Fruit fly (Drosophila melanogaster): ENCODE measurements around the gene eIF2D.

The eIF2D gene

dm6 chr3R:29112398-29113150 lies 39.0 kb downstream of the eIF2D start, which contains the start of the genes alpha-Man-Ib and Pdhb (continued):
- TF ChIP-seq dmrt11E (tag; optimal IDR thresholded peaks at IDR 0.05) (peak; percentile 78), CG17568 (GFP tag; optimal IDR thresholded peaks at IDR 0.05) (no peak), h (optimal IDR thresholded peaks at IDR 0.05) (no peak), CrebB (tag; optimal IDR thresholded peaks at IDR 0.05) (peak; percentile 45), ewg (GFP tag; optimal IDR thresholded peaks at IDR 0.05) (peak; percentile 69), CkIIα-i1 (GFP tag; IDR thresholded peaks at IDR 0.05) (no peak), Sry-δ (GFP tag; optimal IDR thresholded peaks at IDR 0.05) (peak; percentile 64), pros (GFP tag; optimal IDR thresholded peaks at IDR 0.05) (no peak), vfl (GFP tag; optimal IDR thresholded peaks at IDR 0.05) (peak; percentile 26), gem (tag; optimal IDR thresholded peaks at IDR 0.05) (peak; percentile 89), chn (GFP tag; optimal IDR thresholded peaks at IDR 0.05) (peak; percentile 66), Hand (GFP tag; optimal IDR thresholded peaks at IDR 0.05) (no peak), CG7987 (GFP tag; optimal IDR thresholded peaks at IDR 0.05) (peak; percentile 17), fd102C (GFP tag; optimal IDR thresholded peaks at IDR 0.05) (no peak), Lim3 (GFP tag; IDR thresholded peaks at IDR 0.05) (0 out of 2 replicates have a peak, but pooled peaks have one; percentile 16), CG10654 (GFP tag; optimal IDR thresholded peaks at IDR 0.05) (peak; percentile 73), Dp (GFP tag; optimal IDR thresholded peaks at IDR 0.05) (peak; percentile 31), HLH54F (GFP tag; optimal IDR thresholded peaks at IDR 0.05) (peak; percentile 63), CG14710 (tag; optimal IDR thresholded peaks at IDR 0.05) (peak; percentile 98), repo (GFP tag; optimal IDR thresholded peaks at IDR 0.05) (no peak), CG11696 (GFP tag; IDR thresholded peaks at IDR 0.05) (no peak), inv (GFP tag; IDR thresholded peaks at IDR 0.05; ENCODE audit: partially characterized antibody) (no peak; the same call in 1 of the 2 replicates), CG2202 (tag; optimal IDR thresholded peaks at IDR 0.05) (peak; percentile 20), ab (GFP tag; optimal IDR thresholded peaks at IDR 0.05) (no peak), CG14667 (GFP tag; IDR thresholded peaks at IDR 0.05) (peak; percentile 80), CG2120 (GFP tag; optimal IDR thresholded peaks at IDR 0.05) (peak; percentile 83), CG2875 (GFP tag; optimal IDR thresholded peaks at IDR 0.05) (peak; percentile 24), CG2199 (GFP tag; IDR thresholded peaks at IDR 0.05) (no peak), trh (GFP tag; optimal IDR thresholded peaks at IDR 0.05) (peak; percentile 52), CG11247 (GFP tag; IDR thresholded peaks at IDR 0.05) (peak; percentile 76), CG4360 (GFP tag; IDR thresholded peaks at IDR 0.05) (no peak), ro (GFP tag; IDR thresholded peaks at IDR 0.05) (peak; percentile 50; the same call in 1 of the 2 replicates), Meics (GFP tag; optimal IDR thresholded peaks at IDR 0.05) (peak; percentile 74), Hr51 (GFP tag; optimal IDR thresholded peaks at IDR 0.05) (peak in 1 of 2 experiments; percentile 60), Dip3 (GFP tag; optimal IDR thresholded peaks at IDR 0.05) (peak; percentile 26), CG5180 (GFP tag; optimal IDR thresholded peaks at IDR 0.05) (no peak), sob (GFP tag; IDR thresholded peaks at IDR 0.05) (peak; percentile 83; the same call in 1 of the 2 replicates), CG6254 (GFP tag; optimal IDR thresholded peaks at IDR 0.05) (no peak), Nf-YB (GFP tag; optimal IDR thresholded peaks at IDR 0.05) (peak; percentile 52), ara (GFP tag; IDR thresholded peaks at IDR 0.05) (no peak), cg (GFP tag; optimal IDR thresholded peaks at IDR 0.05) (no peak), ind (GFP tag; optimal IDR thresholded peaks at IDR 0.05) (peak; percentile 83), grau (tag; optimal IDR thresholded peaks at IDR 0.05) (peak; percentile 82), CG8944 (GFP tag; optimal IDR thresholded peaks at IDR 0.05) (peak; percentile 45), hbn (GFP tag; IDR thresholded peaks at IDR 0.05; ENCODE audit: partially characterized antibody) (no peak), CG4820 (GFP tag; optimal IDR thresholded peaks at IDR 0.05) (peak; percentile 52), CG12391 (tag; optimal IDR thresholded peaks at IDR 0.05) (peak; percentile 90), Sox102F (GFP tag; optimal IDR thresholded peaks at IDR 0.05) (no peak), NC2α (GFP tag; optimal IDR thresholded peaks at IDR 0.05) (no peak)

Measured in whole organism, embryonic.